Worm (Caenorhabditis elegans): ENCODE data around the gene F48A11.4.

- no peak for TF ChIP-seq elt-1 (tag; optimal IDR thresholded peaks at IDR 0.05)
- no peak for TF ChIP-seq pqm-1 (tag; optimal IDR thresholded peaks at IDR 0.05)
- no peak for TF ChIP-seq mdl-1 (tag; optimal IDR thresholded peaks at IDR 0.05)
- no peak for TF ChIP-seq ama-1 (optimal IDR thresholded peaks at IDR 0.05)
- TF ChIP-seq pha-4 (tag; optimal IDR thresholded peaks at IDR 0.05): no peak
- no peak for TF ChIP-seq lin-39 (tag; optimal IDR thresholded peaks at IDR 0.05)
- TF ChIP-seq nfya-1 (tag; optimal IDR thresholded peaks at IDR 0.05; ENCODE audit: insufficient read depth): no peak
- TF ChIP-seq nhr-12 (tag; optimal IDR thresholded peaks at IDR 0.05): no peak
- TF ChIP-seq elt-3 (tag; optimal IDR thresholded peaks at IDR 0.05): no peak
- TF ChIP-seq nhr-25 (tag; optimal IDR thresholded peaks at IDR 0.05): no peak
- no peak for TF ChIP-seq ceh-28 (tag; optimal IDR thresholded peaks at IDR 0.05)
- TF ChIP-seq ceh-9 (tag; optimal IDR thresholded peaks at IDR 0.05): no peak
- TF ChIP-seq unc-39 (tag; optimal IDR thresholded peaks at IDR 0.05): no peak
Measured at ce11 chrII:178993-179392, 37.4 kb downstream of the F48A11.4 start, which contains the start of gene T01D1.4.

Measured in whole organism, L3 larva.